Worm (Caenorhabditis elegans): ENCODE measurements around the gene Y41E3.18.

The Y41E3.18 gene

ce11 chrIV:15065653-15066052 is at the start of gene Y41E3.18:
Gene Y41E3.18, minus strand, starts transcription at chrIV:15065753.
- no peak for TF ChIP-seq dsc-1 (tag; optimal IDR thresholded peaks at IDR 0.05)
- TF ChIP-seq lin-13 (GFP tag; optimal IDR thresholded peaks at IDR 0.05) = no peak
- no peak for TF ChIP-seq unc-62 (GFP tag; optimal IDR thresholded peaks at IDR 0.05)
- TF ChIP-seq unc-86 (tag; optimal IDR thresholded peaks at IDR 0.05) = no peak
- TF ChIP-seq mab-9 (GFP tag; IDR thresholded peaks at IDR 0.05) = no peak
- TF ChIP-seq fkh-10 (GFP tag; optimal IDR thresholded peaks at IDR 0.05) = no peak
- TF ChIP-seq hpl-2 (GFP tag; optimal IDR thresholded peaks at IDR 0.05) = no peak
- TF ChIP-seq ces-1 (GFP tag; optimal IDR thresholded peaks at IDR 0.05) = no peak
- TF ChIP-seq elt-2 (tag; optimal IDR thresholded peaks at IDR 0.05) = no peak
- no peak for TF ChIP-seq grh-1 (GFP tag; IDR thresholded peaks at IDR 0.05)
- no peak for TF ChIP-seq unc-30 (tag; optimal IDR thresholded peaks at IDR 0.05)
- TF ChIP-seq dpl-1 (GFP tag; optimal IDR thresholded peaks at IDR 0.05) = no peak
- TF ChIP-seq unc-130 (tag; optimal IDR thresholded peaks at IDR 0.05) = no peak
- no peak for TF ChIP-seq lin-39 (tag; optimal IDR thresholded peaks at IDR 0.05)
- no peak for TF ChIP-seq hlh-17 (GFP tag; optimal IDR thresholded peaks at IDR 0.05; ENCODE audit: borderline replicate concordance)
- no peak for TF ChIP-seq rnt-1 (tag; optimal IDR thresholded peaks at IDR 0.05)
- no peak for TF ChIP-seq nhr-20 (tag; optimal IDR thresholded peaks at IDR 0.05)

- no peak for TF ChIP-seq nhr-71 (tag; optimal IDR thresholded peaks at IDR 0.05)
Observed at ce11 chrIV:15114324-15114723, 48.8 kb upstream of the Y41E3.18 start, which contains the start of gene M199.135. Gene M199.135, plus strand, starts transcription at chrIV:15114624.

ce11 chrIV:15113117-15113516 is 47.6 kb upstream of the Y41E3.18 start, which contains the start of gene M199.134:
Gene M199.134, minus strand, starts transcription at chrIV:15113217.
- TF ChIP-seq nhr-76 (tag; optimal IDR thresholded peaks at IDR 0.05) (no peak), dsc-1 (tag; optimal IDR thresholded peaks at IDR 0.05) (no peak), hpl-2 (GFP tag; optimal IDR thresholded peaks at IDR 0.05) (no peak), hlh-17 (GFP tag; optimal IDR thresholded peaks at IDR 0.05; ENCODE audit: borderline replicate concordance) (no peak), C16A3.4 (tag; optimal IDR thresholded peaks at IDR 0.05) (no peak), isw-1 (GFP tag; IDR thresholded peaks at IDR 0.05) (no peak), ces-1 (GFP tag; optimal IDR thresholded peaks at IDR 0.05) (no peak), alr-1 (tag; optimal IDR thresholded peaks at IDR 0.05; ENCODE audit: borderline replicate concordance) (no peak), efl-1 (optimal IDR thresholded peaks at IDR 0.05) (no peak), efl-1 (GFP tag; optimal IDR thresholded peaks at IDR 0.05 in 1 of 2) (no peak), elt-2 (tag; optimal IDR thresholded peaks at IDR 0.05) (no peak), lin-14 (GFP tag; optimal IDR thresholded peaks at IDR 0.05) (no peak), sox-4 (tag; optimal IDR thresholded peaks at IDR 0.05) (no peak), jun-1 (tag; optimal IDR thresholded peaks at IDR 0.05) (no peak), blmp-1 (tag; optimal IDR thresholded peaks at IDR 0.05) (no peak), egl-13 (tag; optimal IDR thresholded peaks at IDR 0.05) (no peak), nhr-28 (tag; optimal IDR thresholded peaks at IDR 0.05) (no peak), C04F5.9 (tag; optimal IDR thresholded peaks at IDR 0.05) (no peak), tlp-1 (tag; optimal IDR thresholded peaks at IDR 0.05) (no peak)

ce11 chrIV:15108475-15108874 is 42.9 kb upstream of the Y41E3.18 start, which contains the start of gene M199.2:
Gene M199.2, plus strand, starts transcription at chrIV:15108775.
- no peak for TF ChIP-seq unc-98 (GFP tag; IDR thresholded peaks at IDR 0.05)
- TF ChIP-seq rnt-1 (tag; optimal IDR thresholded peaks at IDR 0.05) = no peak
- no peak for TF ChIP-seq hlh-4 (tag; optimal IDR thresholded peaks at IDR 0.05)
- no peak for TF ChIP-seq hlh-17 (GFP tag; optimal IDR thresholded peaks at IDR 0.05; ENCODE audit: borderline replicate concordance)
- TF ChIP-seq unc-62 (GFP tag; optimal IDR thresholded peaks at IDR 0.05) = no peak
- no peak for TF ChIP-seq ces-1 (GFP tag; optimal IDR thresholded peaks at IDR 0.05)
- TF ChIP-seq fkh-8 (tag; optimal IDR thresholded peaks at IDR 0.05) = no peak
- TF ChIP-seq ceh-8 (GFP tag; optimal IDR thresholded peaks at IDR 0.05) = no peak
- TF ChIP-seq fkh-10 (GFP tag; optimal IDR thresholded peaks at IDR 0.05) = no peak
- TF ChIP-seq nhr-90 (tag; optimal IDR thresholded peaks at IDR 0.05; ENCODE audit: poor library complexity) = no peak
- TF ChIP-seq Y116A8C.19 (tag; optimal IDR thresholded peaks at IDR 0.05; ENCODE audit: borderline replicate concordance) = no peak
- no peak for TF ChIP-seq aly-2 (tag; optimal IDR thresholded peaks at IDR 0.05)
- TF ChIP-seq zag-1 (tag; optimal IDR thresholded peaks at IDR 0.05) = no peak

Data from whole organism, L1 larva.